Fruit fly (Drosophila melanogaster) whole organism, wandering third instar larva: Measurements from ENCODE around the gene Elo68beta.

Experiments used
- CG32264 ChIP-seq: fragments of 200-800 bp; sonication (Bioruptor generic); optimal IDR thresholded peaks from 2 replicates; lab custom pipeline; 2016; ENCODE audit warnings: missing biosample characterization, missing genetic modification characterization
- CG9705 ChIP-seq: fragments of 200-800 bp; sonication (Bioruptor generic); optimal IDR thresholded peaks from 2 replicates; lab custom pipeline; 2018; ENCODE audit warnings: missing biosample characterization, mild to moderate bottlenecking, missing genetic modification characterization
- CrebA ChIP-seq: fragments of 200-800 bp; sonication (Bioruptor generic); optimal IDR thresholded peaks from 2 replicates; lab custom pipeline; 2016; ENCODE audit warnings: missing biosample characterization, mild to moderate bottlenecking, missing genetic modification characterization, borderline replicate concordance
- Dfd ChIP-seq: fragments of >200 bp; optimal IDR thresholded peaks from 2 replicates; lab custom pipeline; 2017; ENCODE audit warnings: missing biosample characterization, missing genetic modification characterization
- Dif ChIP-seq: fragments of 200-275, 200-300 bp; sonication (Bioruptor generic); optimal IDR thresholded peaks from 2 replicates; lab custom pipeline; 2018; ENCODE audit warnings: missing biosample characterization, missing genetic modification characterization; ENCODE audit not compliant: partially characterized antibody
- GATAd ChIP-seq: sonication (Bioruptor generic); optimal IDR thresholded peaks from 2 replicates; lab custom pipeline; 2016; ENCODE audit warnings: missing biosample characterization, missing genetic modification characterization
- HLH106 ChIP-seq: fragments of 200-800 bp; optimal IDR thresholded peaks from 3 replicates; lab custom pipeline; 2019; ENCODE audit warnings: missing biosample characterization, mild to moderate bottlenecking, missing genetic modification characterization, moderate library complexity
- Hr78 ChIP-seq: fragments of >200 bp; optimal IDR thresholded peaks from 2 replicates; lab custom pipeline; 2017; ENCODE audit warnings: missing biosample characterization, missing genetic modification characterization
- Hr83 ChIP-seq: fragments of 200-300 bp; sonication (Bioruptor generic); optimal IDR thresholded peaks from 2 replicates; lab custom pipeline; 2016; ENCODE audit warnings: missing biosample characterization, mild to moderate bottlenecking, missing genetic modification characterization, moderate library complexity; ENCODE audit not compliant: poor library complexity, severe bottlenecking
- Jra ChIP-seq: sonication (Bioruptor generic); optimal IDR thresholded peaks from 2 replicates; lab custom pipeline; 2016; ENCODE audit warnings: missing biosample characterization, missing genetic modification characterization
- Myc ChIP-seq: fragments of >200 bp; optimal IDR thresholded peaks from 2 replicates; lab custom pipeline; 2017
- N ChIP-seq: fragments of >200 bp; optimal IDR thresholded peaks from 2 replicates; lab custom pipeline; 2018; ENCODE audit warnings: missing biosample characterization, missing external identifiers, missing genetic modification characterization
- OdsH ChIP-seq: fragments of 200-800 bp; sonication (Bioruptor generic); optimal IDR thresholded peaks from 2 replicates; lab custom pipeline; 2016; ENCODE audit warnings: missing biosample characterization, mild to moderate bottlenecking, missing genetic modification characterization
- Rel ChIP-seq, 2 experiments: fragments of 200-800 bp; sonication (Bioruptor generic) in 1 of 2; optimal IDR thresholded peaks; 2 replicates in 1 of 2; 3 replicates in 1 of 2; lab custom pipeline; 2016 to 2019; ENCODE audit warnings: mild to moderate bottlenecking in 2 of 2, missing biosample characterization in 2 of 2, missing genetic modification characterization in 2 of 2, moderate library complexity in 1 of 2
- br ChIP-seq: fragments of 200-800 bp; sonication (Bioruptor generic); optimal IDR thresholded peaks from 2 replicates; lab custom pipeline; 2016; ENCODE audit warnings: missing biosample characterization, missing genetic modification characterization
- brk ChIP-seq: fragments of 200-800 bp; sonication (Bioruptor generic); optimal IDR thresholded peaks from 2 replicates; lab custom pipeline; 2016; ENCODE audit warnings: missing biosample characterization, mild to moderate bottlenecking, missing genetic modification characterization
- dl ChIP-seq, 2 experiments: fragments of 175-275, 200-275 bp in 1 of 2; fragments of 200-275 bp in 1 of 2; sonication (Bioruptor generic); optimal IDR thresholded peaks; lab custom pipeline; 2018; ENCODE audit warnings: mild to moderate bottlenecking in 2 of 2, missing biosample characterization in 2 of 2, missing genetic modification characterization in 2 of 2, moderate library complexity in 2 of 2; ENCODE audit not compliant: partially characterized antibody in 2 of 2, insufficient read depth in 1 of 2
- ey ChIP-seq: fragments of 200-800 bp; sonication (Bioruptor generic); optimal IDR thresholded peaks from 2 replicates; lab custom pipeline; 2016; ENCODE audit warnings: missing biosample characterization, missing genetic modification characterization
- foxo ChIP-seq, 2 experiments: fragments of 200-800 bp; sonication (Bioruptor generic); optimal IDR thresholded peaks; 2 replicates in 1 of 2; 3 replicates in 1 of 2; lab custom pipeline; 2016 to 2017; ENCODE audit warnings: missing biosample characterization in 2 of 2, missing genetic modification characterization in 2 of 2
- fru ChIP-seq: fragments of 200-800 bp; sonication (Bioruptor generic); optimal IDR thresholded peaks from 3 replicates; lab custom pipeline; 2016; ENCODE audit warnings: missing biosample characterization, mild to moderate bottlenecking, missing genetic modification characterization
- jim ChIP-seq: fragments of 175-275, 200-325 bp; sonication (Bioruptor generic); optimal IDR thresholded peaks from 2 replicates; lab custom pipeline; 2016; ENCODE audit warnings: missing biosample characterization, mild to moderate bottlenecking, missing genetic modification characterization
- psq ChIP-seq: fragments of 200-800 bp; sonication (Bioruptor generic); optimal IDR thresholded peaks from 3 replicates; lab custom pipeline; 2017; ENCODE audit warnings: missing biosample characterization, mild to moderate bottlenecking, missing genetic modification characterization, moderate library complexity
- rgr ChIP-seq: fragments of 200-800 bp; sonication (Bioruptor generic); optimal IDR thresholded peaks from 3 replicates; lab custom pipeline; 2016; ENCODE audit warnings: missing biosample characterization, mild to moderate bottlenecking, missing genetic modification characterization
- sage ChIP-seq: fragments of 200-800 bp; sonication (Bioruptor generic); optimal IDR thresholded peaks from 2 replicates; lab custom pipeline; 2016; ENCODE audit warnings: missing biosample characterization, mild to moderate bottlenecking, missing genetic modification characterization
- sv ChIP-seq: fragments of 200-800 bp; sonication (Bioruptor generic); optimal IDR thresholded peaks from 3 replicates; lab custom pipeline; 2016; ENCODE audit warnings: missing biosample characterization, missing genetic modification characterization
- usp ChIP-seq: fragments of >200 bp; optimal IDR thresholded peaks from 2 replicates; lab custom pipeline; 2017; ENCODE audit warnings: missing biosample characterization, missing genetic modification characterization
- woc ChIP-seq: sonication (Bioruptor generic); optimal IDR thresholded peaks from 2 replicates; lab custom pipeline; 2016; ENCODE audit warnings: missing biosample characterization, mild to moderate bottlenecking, missing genetic modification characterization

The Elo68beta gene

DNA sequence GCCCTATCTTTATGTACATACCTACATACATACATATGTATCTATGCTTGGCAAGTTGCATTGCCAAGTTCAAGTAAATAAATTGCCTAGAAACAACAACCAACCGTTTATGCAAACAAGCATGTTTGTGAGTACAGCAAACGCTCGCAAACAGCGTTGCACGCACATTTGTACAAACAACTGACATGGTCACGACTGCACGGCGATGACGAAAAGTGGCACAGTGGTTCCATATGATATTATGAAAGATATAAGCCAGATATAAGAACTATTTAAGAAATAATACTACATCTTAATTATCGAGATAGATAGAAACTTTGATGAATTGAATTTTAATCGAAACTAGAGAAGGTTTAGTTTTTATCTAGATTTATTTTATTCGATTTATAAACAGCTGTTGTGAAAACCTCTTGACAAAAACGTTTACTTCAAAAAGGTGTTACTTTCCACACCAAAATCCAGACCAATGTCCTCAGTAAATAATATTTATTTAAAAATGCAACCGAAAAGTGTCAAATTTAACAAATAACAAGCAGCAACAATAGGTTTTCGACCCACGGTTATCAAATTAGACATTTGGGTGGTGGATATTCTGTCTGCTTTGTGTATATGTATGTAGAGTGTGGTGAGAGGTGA, 11.6 kb downstream of the Elo68beta start (continued):
- no peak for TF ChIP-seq dl (GFP tag; optimal IDR thresholded peaks at IDR 0.05; lab: Kevin White, UChicago; ENCODE audit: insufficient read depth in 1 of 2, partially characterized antibody in 2 of 2)
- TF ChIP-seq usp (GFP tag; lab: Kevin White, UChicago): no peak
- peak; percentile 55 for TF ChIP-seq jim
- TF ChIP-seq, all 38 proteins: peak for 22

DNA sequence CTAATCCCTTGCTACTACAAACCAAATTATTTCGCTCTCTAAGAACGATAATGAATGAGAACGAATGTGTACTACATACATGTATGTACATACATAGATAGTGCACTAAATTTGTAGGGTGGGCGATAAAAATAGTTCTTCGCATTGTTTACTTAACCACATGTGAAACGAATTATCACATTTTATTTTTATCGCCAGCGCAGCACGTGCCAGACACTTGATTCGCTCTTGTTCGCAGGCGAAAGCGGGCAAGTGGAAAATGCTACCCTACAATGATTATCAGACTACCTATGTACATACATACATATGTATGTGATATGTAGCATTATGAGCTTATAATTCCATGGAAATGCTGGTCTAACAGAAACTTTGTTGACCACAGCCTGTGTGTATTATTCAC, 15.7 kb downstream of the Elo68beta start:
- TF ChIP-seq OdsH (GFP tag; lab: Kevin White, UChicago) (no peak), sv (no peak), Hr83 (GFP tag; lab: Kevin White, UChicago) (no peak), foxo (GFP tag; optimal IDR thresholded peaks at IDR 0.05; lab: Kevin White, UChicago) (no peak), br (GFP tag; lab: Kevin White, UChicago) (no peak), CrebA (GFP tag; lab: Kevin White, UChicago) (no peak), Myc (lab: Kevin White, UChicago) (no peak), sage (GFP tag; lab: Kevin White, UChicago) (no peak), Jra (GFP tag; lab: Kevin White, UChicago) (no peak), brk (no peak), Rel (GFP tag; optimal IDR thresholded peaks at IDR 0.05; lab: Kevin White, UChicago) (no peak), Rel (tag; optimal IDR thresholded peaks at IDR 0.05; lab: Kevin White, UChicago) (no peak), Hr78 (GFP tag; lab: Kevin White, UChicago) (no peak), Dif (GFP tag; lab: Kevin White, UChicago) (no peak), N (GFP tag; lab: Kevin White, UChicago) (no peak), jim (no peak), usp (GFP tag; lab: Kevin White, UChicago) (no peak)

DNA sequence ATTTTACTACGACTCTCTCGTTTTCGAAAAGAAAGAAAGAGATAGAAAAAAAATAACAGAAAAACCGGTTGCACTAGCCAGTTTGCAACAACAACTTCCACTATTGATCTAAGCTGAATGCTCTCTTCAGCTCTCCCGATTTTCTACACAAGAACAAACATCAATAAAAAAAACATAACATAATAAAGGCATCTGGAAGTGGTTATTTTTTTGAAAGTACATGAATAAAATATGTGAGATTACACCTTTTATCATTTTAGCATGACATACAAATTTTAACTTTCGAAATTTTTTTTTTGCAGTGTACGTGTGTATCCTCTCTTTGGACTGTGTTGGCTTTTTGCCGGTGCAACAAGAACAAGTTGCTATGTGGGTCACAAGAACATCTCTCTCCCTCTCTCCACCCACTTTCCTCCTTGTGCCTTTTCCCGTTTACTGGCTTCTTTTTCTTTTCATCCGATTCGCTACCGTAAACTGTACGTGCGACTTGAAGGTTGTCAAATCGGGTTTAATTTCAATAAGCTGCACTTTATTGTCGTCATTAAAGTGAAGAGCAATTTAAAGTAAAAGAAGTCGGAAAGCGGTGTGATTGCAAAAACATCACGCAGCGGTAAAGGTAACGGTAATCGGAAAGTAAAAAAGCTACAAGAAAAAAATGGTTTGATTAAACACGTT, 16.8 kb downstream of the Elo68beta start:
- no peak for TF ChIP-seq Hr78 (GFP tag; lab: Kevin White, UChicago)
- TF ChIP-seq sv: peak; percentile 95
- no peak for TF ChIP-seq CG9705 (GFP tag; lab: Kevin White, UChicago)
- TF ChIP-seq GATAd: no peak
- peak; percentile 89 for TF ChIP-seq ey (GFP tag; lab: Kevin White, UChicago)
- no peak for TF ChIP-seq fru (GFP tag; lab: Kevin White, UChicago)
- peak; percentile 51 for TF ChIP-seq sage (GFP tag; lab: Kevin White, UChicago)
- peak; percentile 74 for TF ChIP-seq br (GFP tag; lab: Kevin White, UChicago)
- peak; percentile 70 for TF ChIP-seq psq (GFP tag; lab: Kevin White, UChicago)
- no peak for TF ChIP-seq Dfd (GFP tag; lab: Kevin White, UChicago)
- TF ChIP-seq rgr (GFP tag; lab: Kevin White, UChicago): peak; percentile 88
- TF ChIP-seq Myc (lab: Kevin White, UChicago): no peak
- TF ChIP-seq CrebA (GFP tag; lab: Kevin White, UChicago): no peak
- no peak for TF ChIP-seq Dif (GFP tag; lab: Kevin White, UChicago)
- no peak for TF ChIP-seq foxo (GFP tag; optimal IDR thresholded peaks at IDR 0.05; lab: Kevin White, UChicago)
- peak; percentile 56 for TF ChIP-seq CG32264
- TF ChIP-seq Hr83 (GFP tag; lab: Kevin White, UChicago): no peak
- TF ChIP-seq woc: peak; percentile 49
- peak; percentile 87 for TF ChIP-seq OdsH (GFP tag; lab: Kevin White, UChicago)

DNA sequence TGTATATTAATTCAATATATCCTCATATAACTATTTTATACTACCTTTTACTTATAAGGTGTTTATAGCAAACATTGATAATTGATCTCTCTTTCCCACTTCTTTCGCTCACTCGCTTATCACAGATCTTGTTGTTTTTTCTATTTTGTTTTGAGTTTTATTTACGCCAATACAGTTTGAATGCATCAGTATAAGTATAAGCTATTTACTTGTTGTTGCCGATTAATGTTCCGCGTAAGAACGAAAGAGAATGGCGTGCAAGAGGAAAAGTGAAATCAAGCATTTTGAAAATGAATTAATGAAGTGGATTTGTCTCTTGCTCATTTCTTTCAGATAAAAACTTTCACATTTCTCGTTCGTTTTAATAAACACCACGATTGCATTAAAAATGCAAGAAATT, 17.9 kb downstream of the Elo68beta start:
- TF ChIP-seq OdsH (GFP tag; lab: Kevin White, UChicago): no peak
- TF ChIP-seq Jra (GFP tag; lab: Kevin White, UChicago): no peak
- TF ChIP-seq psq (GFP tag; lab: Kevin White, UChicago): peak; percentile 60
- TF ChIP-seq rgr (GFP tag; lab: Kevin White, UChicago): peak; percentile 87
- TF ChIP-seq HLH106 (tag; lab: Kevin White, UChicago): no peak
- no peak for TF ChIP-seq ey (GFP tag; lab: Kevin White, UChicago)
